Fruit fly (Drosophila melanogaster) whole organism, embryonic: ENCODE data around the gene Invadolysin.

Source experiments
- B-H1 ChIP-seq: fragments of 200-800 bp; sonication (Bioruptor generic); IDR thresholded peaks from 3 replicates; pipeline ENCODE4 v1.3.6; 2022; ENCODE audit warnings: missing biosample characterization, missing genetic modification characterization
- BEAF-32 ChIP-seq: fragments of 200-800 bp; sonication (Bioruptor generic); optimal IDR thresholded peaks from 3 replicates; lab custom pipeline; 2017; ENCODE audit warnings: missing biosample characterization, missing genetic modification characterization, mild to moderate bottlenecking, moderate library complexity, missing genetic modification reagents
- CG10274 ChIP-seq: fragments of 200-800 bp; sonication (Bioruptor generic); optimal IDR thresholded peaks from 3 replicates; lab custom pipeline; 2017; ENCODE audit warnings: missing biosample characterization, mild to moderate bottlenecking, missing genetic modification characterization
- CG11723 ChIP-seq: fragments of 200-800 bp; sonication (Bioruptor generic); optimal IDR thresholded peaks from 2 replicates; lab custom pipeline; 2017; ENCODE audit warnings: missing biosample characterization, mild to moderate bottlenecking, missing genetic modification characterization
- CG16779 ChIP-seq: fragments of 200-800 bp; sonication (Bioruptor generic); IDR thresholded peaks from 2 replicates; pipeline ENCODE4 v1.3.6; 2022; ENCODE audit warnings: missing biosample characterization, missing genetic modification characterization
- CG16815 ChIP-seq: fragments of 200-800 bp; sonication (Bioruptor generic); optimal IDR thresholded peaks from 3 replicates; lab custom pipeline; 2017; ENCODE audit warnings: missing biosample characterization, mild to moderate bottlenecking, missing genetic modification characterization
- CG17186 ChIP-seq: fragments of 200-800 bp; sonication (Bioruptor generic); optimal IDR thresholded peaks from 3 replicates; lab custom pipeline; 2017; ENCODE audit warnings: missing biosample characterization, missing genetic modification reagents, missing genetic modification characterization
- CG2116 ChIP-seq: fragments of 200-800 bp; sonication (Bioruptor generic); optimal IDR thresholded peaks from 3 replicates; lab custom pipeline; 2018; ENCODE audit warnings: missing biosample characterization, mild to moderate bottlenecking, missing genetic modification characterization
- CG2875 ChIP-seq: fragments of 200-800 bp; sonication (Bioruptor generic); optimal IDR thresholded peaks from 2 replicates; lab custom pipeline; 2017; ENCODE audit warnings: missing biosample characterization, mild to moderate bottlenecking, missing genetic modification characterization, missing genetic modification reagents
- CG34422 ChIP-seq: fragments of 200-800 bp; sonication (Bioruptor generic); IDR thresholded peaks from 3 replicates; pipeline ENCODE4 v1.3.6; 2022; ENCODE audit warnings: missing biosample characterization, missing genetic modification characterization
- CG43689 ChIP-seq: fragments of 200-800 bp; sonication (Bioruptor generic); IDR thresholded peaks from 2 replicates; pipeline ENCODE4 v1.3.6; 2022; ENCODE audit warnings: missing biosample characterization, missing genetic modification characterization
- CG6854 ChIP-seq: fragments of 200-800 bp; sonication (Bioruptor generic); optimal IDR thresholded peaks from 3 replicates; lab custom pipeline; 2017; ENCODE audit warnings: missing biosample characterization, mild to moderate bottlenecking, missing genetic modification characterization
- CG7556 ChIP-seq: fragments of 200-800 bp; sonication (Bioruptor generic); optimal IDR thresholded peaks from 2 replicates; lab custom pipeline; 2017; ENCODE audit warnings: missing biosample characterization, mild to moderate bottlenecking, missing genetic modification characterization
- CG8765 ChIP-seq: fragments of 200-800 bp; sonication (Bioruptor generic); IDR thresholded peaks from 2 replicates; pipeline ENCODE4 v1.3.6; 2022; ENCODE audit warnings: missing biosample characterization, missing genetic modification characterization
- CkIIα-i1 ChIP-seq: fragments of 200-800 bp; sonication (Bioruptor generic); IDR thresholded peaks from 2 replicates; pipeline ENCODE4 v1.3.6; 2022; ENCODE audit warnings: missing biosample characterization, missing genetic modification characterization
- CoRest ChIP-seq: fragments of 200-800 bp; sonication (Bioruptor generic); optimal IDR thresholded peaks from 3 replicates; lab custom pipeline; 2018; ENCODE audit warnings: missing biosample characterization, mild to moderate bottlenecking, missing genetic modification characterization, moderate library complexity
- Dbx ChIP-seq: fragments of 200-800 bp; sonication (Bioruptor generic); IDR thresholded peaks from 3 replicates; pipeline ENCODE4 v1.3.6; 2022; ENCODE audit warnings: missing biosample characterization, missing genetic modification characterization
- Dp ChIP-seq: fragments of 200-800 bp; sonication (Bioruptor generic); optimal IDR thresholded peaks from 2 replicates; lab custom pipeline; 2018; ENCODE audit warnings: missing biosample characterization, mild to moderate bottlenecking, missing genetic modification characterization, moderate library complexity
- Fer2 ChIP-seq: fragments of 200-800 bp; sonication (Bioruptor generic); optimal IDR thresholded peaks from 2 replicates; lab custom pipeline; 2018; ENCODE audit warnings: missing biosample characterization, mild to moderate bottlenecking, missing genetic modification characterization, moderate library complexity
- HHEX ChIP-seq: fragments of 200-800 bp; sonication (Bioruptor generic); optimal IDR thresholded peaks from 3 replicates; lab custom pipeline; 2017; ENCODE audit warnings: missing biosample characterization, mild to moderate bottlenecking, missing genetic modification characterization, missing genetic modification reagents
- Hr51 ChIP-seq, 2 experiments: fragments of 200-800 bp; sonication (Bioruptor generic); optimal IDR thresholded peaks; 2 replicates in 1 of 2; 3 replicates in 1 of 2; lab custom pipeline; 2016 to 2018; ENCODE audit warnings: missing biosample characterization in 2 of 2, missing genetic modification characterization in 2 of 2, mild to moderate bottlenecking in 1 of 2, moderate library complexity in 1 of 2
- MBD-R2 ChIP-seq: fragments of 200-800 bp; sonication (Bioruptor generic); IDR thresholded peaks from 2 replicates; pipeline ENCODE4 v1.3.6; 2022; ENCODE audit warnings: missing biosample characterization, missing genetic modification characterization
- NK7.1 ChIP-seq: fragments of 200-800 bp; sonication (Bioruptor generic); optimal IDR thresholded peaks from 3 replicates; lab custom pipeline; 2016; ENCODE audit warnings: missing biosample characterization, missing genetic modification characterization
- Nf-YB ChIP-seq: fragments of 200-800 bp; sonication (Bioruptor generic); optimal IDR thresholded peaks from 3 replicates; lab custom pipeline; 2019; ENCODE audit warnings: missing biosample characterization, mild to moderate bottlenecking, missing genetic modification characterization, moderate library complexity
- Optix ChIP-seq: fragments of 200-800 bp; sonication (Bioruptor generic); IDR thresholded peaks from 3 replicates; pipeline ENCODE4 v1.3.6; 2022; ENCODE audit warnings: missing biosample characterization, missing genetic modification characterization
- Side ChIP-seq: fragments of 200-800 bp; sonication (Bioruptor generic); optimal IDR thresholded peaks from 2 replicates; lab custom pipeline; 2016; ENCODE audit warnings: missing biosample characterization, missing genetic modification characterization
- Xbp1 ChIP-seq: fragments of 200-800 bp; sonication (Bioruptor generic); optimal IDR thresholded peaks from 3 replicates; lab custom pipeline; 2016; ENCODE audit warnings: missing biosample characterization, mild to moderate bottlenecking, missing genetic modification characterization
- amos ChIP-seq: fragments of 200-800 bp; sonication (Bioruptor generic); IDR thresholded peaks from 2 replicates; pipeline ENCODE4 v1.3.6; 2022; ENCODE audit warnings: missing biosample characterization, missing genetic modification characterization; ENCODE audit not compliant: partially characterized antibody
- aop ChIP-seq: fragments of 200-800 bp; sonication (Bioruptor generic); IDR thresholded peaks from 2 replicates; pipeline ENCODE4 v1.3.6; 2022; ENCODE audit warnings: missing biosample characterization, missing genetic modification characterization
- ash1 ChIP-seq: fragments of 200-800 bp; sonication (Bioruptor generic); optimal IDR thresholded peaks from 2 replicates; lab custom pipeline; 2018; ENCODE audit warnings: missing biosample characterization, mild to moderate bottlenecking, missing genetic modification characterization
- ato ChIP-seq: fragments of 200-800 bp; sonication (Bioruptor generic); IDR thresholded peaks from 2 replicates; pipeline ENCODE4 v1.3.6; 2022; ENCODE audit warnings: missing biosample characterization, missing genetic modification characterization; ENCODE audit not compliant: partially characterized antibody
- bab2 ChIP-seq: fragments of 200-800 bp; sonication (Bioruptor generic); optimal IDR thresholded peaks from 2 replicates; lab custom pipeline; 2016; ENCODE audit warnings: missing biosample characterization, missing genetic modification characterization
- bowl ChIP-seq: fragments of 200-800 bp; sonication (Bioruptor generic); IDR thresholded peaks from 2 replicates; pipeline ENCODE4 v1.3.6; 2022; ENCODE audit warnings: missing biosample characterization, missing genetic modification characterization
- ci ChIP-seq: fragments of 200-800 bp; sonication (Bioruptor generic); IDR thresholded peaks from 3 replicates; pipeline ENCODE4 v1.3.6; 2022; ENCODE audit warnings: missing biosample characterization, missing genetic modification characterization
- corto ChIP-seq: fragments of 200-800 bp; sonication (Bioruptor generic); optimal IDR thresholded peaks from 2 replicates; lab custom pipeline; 2016; ENCODE audit warnings: missing biosample characterization, mild to moderate bottlenecking, missing genetic modification characterization, moderate library complexity
- croc ChIP-seq: fragments of 200-800 bp; sonication (Bioruptor generic); conservative IDR thresholded peaks from 3 replicates; pipeline ENCODE4 v1.3.6; 2022; ENCODE audit warnings: missing biosample characterization, missing genetic modification characterization
- crol ChIP-seq: fragments of 200-800 bp; sonication (Bioruptor generic); IDR thresholded peaks from 2 replicates; pipeline ENCODE4 v1.3.6; 2022; ENCODE audit warnings: missing biosample characterization, missing genetic modification characterization
- ewg ChIP-seq: fragments of 200-800 bp; sonication (Bioruptor generic); optimal IDR thresholded peaks from 3 replicates; lab custom pipeline; 2017; ENCODE audit warnings: mild to moderate bottlenecking, missing biosample characterization, missing genetic modification reagents, missing genetic modification characterization
- fd96Cb ChIP-seq: fragments of 200-800 bp; sonication (Bioruptor generic); optimal IDR thresholded peaks from 2 replicates; lab custom pipeline; 2018; ENCODE audit warnings: missing biosample characterization, mild to moderate bottlenecking, missing genetic modification characterization, moderate library complexity
- gcm2 ChIP-seq: fragments of 200-800 bp; sonication (Bioruptor generic); optimal IDR thresholded peaks from 2 replicates; lab custom pipeline; 2016; ENCODE audit warnings: missing biosample characterization, missing genetic modification characterization
- hb ChIP-seq: fragments of 200-800 bp; sonication (Bioruptor generic); IDR thresholded peaks from 3 replicates; pipeline ENCODE4 v1.3.6; 2022; ENCODE audit warnings: missing biosample characterization, missing genetic modification characterization; ENCODE audit not compliant: partially characterized antibody
- jing ChIP-seq: fragments of 200-800 bp; sonication (Bioruptor generic); optimal IDR thresholded peaks from 2 replicates; lab custom pipeline; 2018; ENCODE audit warnings: missing biosample characterization, mild to moderate bottlenecking, missing genetic modification characterization
- luna ChIP-seq: fragments of 200-800 bp; sonication (Bioruptor generic); optimal IDR thresholded peaks from 2 replicates; lab custom pipeline; 2016; ENCODE audit warnings: missing biosample characterization, missing genetic modification characterization
- onecut ChIP-seq: fragments of 200-800 bp; sonication (Bioruptor generic); IDR thresholded peaks from 2 replicates; pipeline ENCODE4 v1.3.6; 2022; ENCODE audit warnings: missing biosample characterization, missing genetic modification characterization
- otp ChIP-seq: fragments of 200-800 bp; sonication (Bioruptor generic); IDR thresholded peaks from 3 replicates; pipeline ENCODE4, ENCODE4 v1.3.6; 2022; ENCODE audit warnings: missing biosample characterization, missing genetic modification characterization
- run ChIP-seq: fragments of 200-800 bp; sonication (Bioruptor generic); optimal IDR thresholded peaks from 3 replicates; lab custom pipeline; 2018; ENCODE audit warnings: missing biosample characterization, mild to moderate bottlenecking, missing genetic modification characterization
- sim ChIP-seq: fragments of 200-800 bp; sonication (Bioruptor generic); IDR thresholded peaks from 2 replicates; pipeline ENCODE4 v1.3.6; 2022; ENCODE audit warnings: missing biosample characterization, missing genetic modification characterization
- tgo ChIP-seq: fragments of 200-800 bp; sonication (Bioruptor generic); IDR thresholded peaks from 3 replicates; pipeline ENCODE4 v1.3.6; 2022; ENCODE audit warnings: missing biosample characterization, missing genetic modification characterization
- tio ChIP-seq: fragments of 200-800 bp; sonication (Bioruptor generic); optimal IDR thresholded peaks from 2 replicates; lab custom pipeline; 2017; ENCODE audit warnings: missing biosample characterization, missing genetic modification characterization, inconsistent platforms

The Invadolysin gene

dm6 chr3R:10100498-10101196 is 43.8 kb upstream of the Invadolysin start (continued):
- TF ChIP-seq HHEX, result peak; percentile 28
- TF ChIP-seq MBD-R2 (GFP tag; lab: Robert Waterston, UW), result no peak
- peak; percentile 81 for TF ChIP-seq ci (GFP tag; lab: Robert Waterston, UW)
- TF ChIP-seq BEAF-32 (GFP tag; lab: Kevin White, UChicago), result no peak
- no peak for TF ChIP-seq gcm2 (GFP tag; lab: Kevin White, UChicago)
- no peak for TF ChIP-seq CG8765 (GFP tag; lab: Robert Waterston, UW)
- peak in 1 of 2 experiments; percentile 24 for TF ChIP-seq Hr51 (GFP tag; optimal IDR thresholded peaks at IDR 0.05; lab: Kevin White, UChicago)
- TF ChIP-seq CG7556 (GFP tag; lab: Kevin White, UChicago), result no peak
- peak; percentile 47; the same call in 1 of the 3 replicates for TF ChIP-seq Optix (GFP tag; lab: Robert Waterston, UW)
- TF ChIP-seq CkIIα-i1, result no peak
- no peak for TF ChIP-seq run (tag; lab: Kevin White, UChicago)
- no peak for TF ChIP-seq Fer2 (tag; lab: Kevin White, UChicago)
- TF ChIP-seq Side (GFP tag; lab: Kevin White, UChicago), result peak; percentile 63
- TF ChIP-seq CG17186 (GFP tag; lab: Kevin White, UChicago), result no peak
- no peak; the same call in 1 of the 2 replicates for TF ChIP-seq amos
- TF ChIP-seq aop (GFP tag; lab: Robert Waterston, UW), result no peak
- TF ChIP-seq NK7.1 (GFP tag; lab: Kevin White, UChicago), result no peak
- TF ChIP-seq CG34422 (GFP tag; lab: Robert Waterston, UW), result no peak
- no peak for TF ChIP-seq jing (GFP tag; lab: Kevin White, UChicago)
- 0 out of 2 replicates have a peak, but pooled peaks have one; percentile 38 for TF ChIP-seq ato (GFP tag; lab: Robert Waterston, UW)
- TF ChIP-seq CG43689 (GFP tag; lab: Robert Waterston, UW), result no peak
- no peak for TF ChIP-seq CG11723 (GFP tag; lab: Kevin White, UChicago)
- no peak for TF ChIP-seq fd96Cb (tag; lab: Kevin White, UChicago)
- TF ChIP-seq CoRest (tag; lab: Kevin White, UChicago), result peak; percentile 33
- TF ChIP-seq bab2, result peak; percentile 21
- TF ChIP-seq Xbp1 (GFP tag; lab: Kevin White, UChicago), result peak; percentile 24
- no peak for TF ChIP-seq croc
- 0 out of 2 replicates have a peak, but pooled peaks have one; percentile 58 for TF ChIP-seq bowl (GFP tag; lab: Robert Waterston, UW)
- TF ChIP-seq CG16815 (GFP tag; lab: Kevin White, UChicago), result no peak
- TF ChIP-seq CG10274, result no peak
- TF ChIP-seq Dp, result peak; percentile 36
- no peak for TF ChIP-seq hb (GFP tag; lab: Robert Waterston, UW)
- TF ChIP-seq crol, result peak; percentile 98
- TF ChIP-seq sim (GFP tag; lab: Robert Waterston, UW), result no peak
- no peak for TF ChIP-seq ewg (GFP tag; lab: Kevin White, UChicago)
- TF ChIP-seq ash1 (GFP tag; lab: Kevin White, UChicago), result peak; percentile 1
- no peak for TF ChIP-seq corto (GFP tag; lab: Kevin White, UChicago)
- 0 out of 3 replicates have a peak, but pooled peaks have one; percentile 26 for TF ChIP-seq B-H1 (GFP tag; lab: Robert Waterston, UW)
- TF ChIP-seq CG2875 (GFP tag; lab: Kevin White, UChicago), result no peak
- no peak for TF ChIP-seq tio (GFP tag; lab: Kevin White, UChicago)
- no peak for TF ChIP-seq luna
- TF ChIP-seq Nf-YB (GFP tag; lab: Kevin White, UChicago), result no peak
- TF ChIP-seq CG6854 (GFP tag; lab: Kevin White, UChicago), result no peak
- TF ChIP-seq tgo (GFP tag; lab: Robert Waterston, UW), result peak; percentile 43; the same call in 1 of the 3 replicates
- peak; percentile 77; the same call in 2 of the 3 replicates for TF ChIP-seq Dbx (GFP tag; lab: Robert Waterston, UW)
- peak; percentile 32; the same call in 1 of the 2 replicates for TF ChIP-seq onecut (GFP tag; lab: Robert Waterston, UW)
- peak; percentile 51; the same call in 2 of the 3 replicates for TF ChIP-seq otp (GFP tag; lab: Robert Waterston, UW)
- TF ChIP-seq CG2116 (GFP tag; lab: Kevin White, UChicago), result no peak
- no peak for TF ChIP-seq CG16779 (GFP tag; lab: Robert Waterston, UW)
